Worm (Caenorhabditis elegans): ENCODE results near the gene C31E10.11.

Gene C31E10.11

ce11 chrX:13975314-13975713 is 15.3 kb downstream of the C31E10.11 start, which contains the start of gene F48F7.5:
Gene F48F7.5 (plus strand): TSS chrX:13975653.
- no peak for TF ChIP-seq cebp-1 (GFP tag; IDR thresholded peaks at IDR 0.05)
- TF ChIP-seq cebp-1 (tag; optimal IDR thresholded peaks at IDR 0.05): peak; percentile 13
- peak; percentile 12 for TF ChIP-seq K12H6.12 (tag; optimal IDR thresholded peaks at IDR 0.05)
- TF ChIP-seq hlh-12 (tag; optimal IDR thresholded peaks at IDR 0.05): no peak
- TF ChIP-seq nfya-2 (GFP tag; IDR thresholded peaks at IDR 0.05): no peak
- TF ChIP-seq pha-4 (tag; optimal IDR thresholded peaks at IDR 0.05): no peak
- TF ChIP-seq lin-35 (GFP tag; optimal IDR thresholded peaks at IDR 0.05): peak in 1 of 3 experiments; percentile 17

ce11 chrX:13974448-13975071 is 16.0 kb downstream of the C31E10.11 start:
- TF ChIP-seq nhr-80 (tag; optimal IDR thresholded peaks at IDR 0.05) (peak; percentile 28), somi-1 (GFP tag; optimal IDR thresholded peaks at IDR 0.05) (peak; percentile 1), lin-40 (tag; optimal IDR thresholded peaks at IDR 0.05) (peak; percentile 10), ceh-100 (GFP tag; IDR thresholded peaks at IDR 0.05) (no peak)

ce11 chrX:13973769-13974168 is 16.8 kb downstream of the C31E10.11 start:
- TF ChIP-seq attf-6 (GFP tag; IDR thresholded peaks at IDR 0.05): no peak
- no peak for TF ChIP-seq cebp-1 (GFP tag; IDR thresholded peaks at IDR 0.05)
- peak; percentile 32 for TF ChIP-seq cebp-1 (tag; optimal IDR thresholded peaks at IDR 0.05)
- TF ChIP-seq nhr-80 (tag; optimal IDR thresholded peaks at IDR 0.05): peak; percentile 33
- peak; percentile 18 for TF ChIP-seq K12H6.12 (tag; optimal IDR thresholded peaks at IDR 0.05)

ce11 chrX:13973086-13973485 is 17.5 kb downstream of the C31E10.11 start:
- TF ChIP-seq Y56A3A.18 (GFP tag; IDR thresholded peaks at IDR 0.05) (peak; percentile 78), mcd-1 (GFP tag; IDR thresholded peaks at IDR 0.05) (0 out of 2 replicates have a peak, but pooled peaks have one; percentile 15), egl-44 (GFP tag; IDR thresholded peaks at IDR 0.05) (peak; percentile 94), ceh-58 (GFP tag; IDR thresholded peaks at IDR 0.05) (0 out of 2 replicates have a peak, but pooled peaks have one; percentile 62), hmg-1.2 (GFP tag; IDR thresholded peaks at IDR 0.05) (peak; percentile 75), rcor-1 (GFP tag; IDR thresholded peaks at IDR 0.05) (peak; percentile 58), madf-6 (GFP tag; IDR thresholded peaks at IDR 0.05) (peak; percentile 60; the same call in 1 of the 2 replicates), Y53G8AR.9 (GFP tag; conservative IDR thresholded peaks at IDR 0.05) (peak; percentile 60; the same call in 1 of the 2 replicates), rpc-1 (optimal IDR thresholded peaks at IDR 0.05) (peak; percentile 23), rpc-1 (tag; optimal IDR thresholded peaks at IDR 0.05) (peak; percentile 55), lin-26 (GFP tag; IDR thresholded peaks at IDR 0.05) (peak; percentile 94), D2030.7 (GFP tag; IDR thresholded peaks at IDR 0.05) (peak; percentile 59), madf-3 (GFP tag; IDR thresholded peaks at IDR 0.05) (0 out of 2 replicates have a peak, but pooled peaks have one; percentile 36), pbrm-1 (GFP tag; IDR thresholded peaks at IDR 0.05) (peak; percentile 78), ceh-40 (GFP tag; IDR thresholded peaks at IDR 0.05) (0 out of 2 replicates have a peak, but pooled peaks have one; percentile 32), dox-1 (GFP tag; IDR thresholded peaks at IDR 0.05) (peak; percentile 50; the same call in 1 of the 2 replicates), nhr-120 (GFP tag; IDR thresholded peaks at IDR 0.05) (0 out of 2 replicates have a peak, but pooled peaks have one; percentile 49), aptf-3 (GFP tag; IDR thresholded peaks at IDR 0.05) (0 out of 2 replicates have a peak, but pooled peaks have one; percentile 67), let-526 (GFP tag; IDR thresholded peaks at IDR 0.05) (peak; percentile 57; the same call in 1 of the 2 replicates), bed-1 (GFP tag; IDR thresholded peaks at IDR 0.05) (peak; percentile 80; the same call in 1 of the 2 replicates), ztf-25 (GFP tag; IDR thresholded peaks at IDR 0.05) (0 out of 2 replicates have a peak, but pooled peaks have one; percentile 44), B0261.1 (tag; optimal IDR thresholded peaks at IDR 0.05) (peak; percentile 56), tbp1 (GFP tag; optimal IDR thresholded peaks at IDR 0.05) (peak; percentile 84), hmg-20 (GFP tag; IDR thresholded peaks at IDR 0.05) (peak; percentile 62; the same call in 1 of the 2 replicates), Y79H2A.3 (GFP tag; conservative IDR thresholded peaks at IDR 0.05) (peak; percentile 24; the same call in 1 of the 2 replicates), ekl-4 (GFP tag; IDR thresholded peaks at IDR 0.05) (peak; percentile 22; the same call in 1 of the 2 replicates), nfyb-1 (GFP tag; IDR thresholded peaks at IDR 0.05) (peak; percentile 68), ztf-6 (GFP tag; IDR thresholded peaks at IDR 0.05) (0 out of 2 replicates have a peak, but pooled peaks have one; percentile 36), cebp-2 (GFP tag; IDR thresholded peaks at IDR 0.05) (peak; percentile 84; the same call in 1 of the 2 replicates)

Measured in whole organism, young adult.